Worm (Caenorhabditis elegans) whole organism, L2 larva: ENCODE data around the gene mct-5.

Source experiments
- C34F6.9 ChIP-seq: fragments of 150-350 bp; optimal IDR thresholded peaks from 2 replicates; lab custom pipeline; 2014; ENCODE audit warnings: missing biosample characterization, missing genetic modification characterization
- F13H6.1 ChIP-seq: sonication (generic microtip); optimal IDR thresholded peaks from 2 replicates; lab custom pipeline; 2016; ENCODE audit warnings: missing genetic modification characterization, missing compliant biosample characterization
- R02D3.7 ChIP-seq: fragments of 150-350 bp; optimal IDR thresholded peaks from 2 replicates; lab custom pipeline; 2014; ENCODE audit warnings: missing biosample characterization, missing genetic modification characterization
- Y55F3AM.14 ChIP-seq: fragments of 200-800 bp; sonication (Bioruptor generic); optimal IDR thresholded peaks from 2 replicates; lab custom pipeline; 2018; ENCODE audit warnings: mild to moderate bottlenecking, missing genetic modification characterization, missing compliant biosample characterization
- ZK546.5 ChIP-seq: sonication (generic microtip); optimal IDR thresholded peaks from 2 replicates; lab custom pipeline; 2017; ENCODE audit warnings: missing biosample characterization, missing genetic modification characterization
- alr-1 ChIP-seq: fragments of 150-350 bp; optimal IDR thresholded peaks from 2 replicates; lab custom pipeline; 2014; ENCODE audit warnings: missing biosample characterization, missing genetic modification characterization
- aly-2 ChIP-seq: fragments of 150-350 bp; optimal IDR thresholded peaks from 2 replicates; lab custom pipeline; 2014; ENCODE audit warnings: missing biosample characterization, missing genetic modification characterization
- ama-1 ChIP-seq: fragments of 150-350 bp; optimal IDR thresholded peaks from 2 replicates; lab custom pipeline; 2018; ENCODE audit warnings: inconsistent platforms
- blmp-1 ChIP-seq: sonication (generic microtip); optimal IDR thresholded peaks from 2 replicates; lab custom pipeline; 2017; ENCODE audit warnings: missing genetic modification characterization, mild to moderate bottlenecking, missing compliant biosample characterization, antibody characterized with exemption, moderate library complexity; ENCODE audit not compliant: insufficient read depth
- ceh-16 ChIP-seq: fragments of 150-350 bp; optimal IDR thresholded peaks from 2 replicates; lab custom pipeline; 2014; ENCODE audit warnings: missing biosample characterization, missing genetic modification characterization
- ceh-82 ChIP-seq: fragments of 150-350 bp; optimal IDR thresholded peaks from 2 replicates; lab custom pipeline; 2014; ENCODE audit warnings: missing biosample characterization, missing genetic modification characterization
- crh-2 ChIP-seq: sonication (generic microtip); optimal IDR thresholded peaks from 2 replicates; lab custom pipeline; 2017; ENCODE audit warnings: missing biosample characterization, missing genetic modification characterization
- dmd-4 ChIP-seq: sonication (generic microtip); optimal IDR thresholded peaks from 2 replicates; lab custom pipeline; 2017; ENCODE audit warnings: missing biosample characterization, missing genetic modification characterization
- egl-27 ChIP-seq: sonication (generic microtip); optimal IDR thresholded peaks from 3 replicates; lab custom pipeline; 2017; ENCODE audit warnings: missing biosample characterization, missing genetic modification reagents, missing genetic modification characterization
- elt-1 ChIP-seq: fragments of 150-350 bp; optimal IDR thresholded peaks from 2 replicates; lab custom pipeline; 2014; ENCODE audit warnings: missing biosample characterization, missing genetic modification characterization
- elt-3 ChIP-seq: sonication (generic microtip); optimal IDR thresholded peaks from 2 replicates; lab custom pipeline; 2017; ENCODE audit warnings: missing biosample characterization, missing genetic modification characterization
- fos-1 ChIP-seq: fragments of 150-350 bp; optimal IDR thresholded peaks from 2 replicates; lab custom pipeline; 2014; ENCODE audit warnings: missing biosample characterization, missing genetic modification characterization
- gmeb-1 ChIP-seq: fragments of 150-350 bp; optimal IDR thresholded peaks from 2 replicates; lab custom pipeline; 2014; ENCODE audit warnings: missing biosample characterization, missing genetic modification characterization
- lin-11 ChIP-seq: fragments of 150-350 bp; sonication (generic microtip); optimal IDR thresholded peaks from 2 replicates; lab custom pipeline; 2014; ENCODE audit warnings: missing biosample characterization, missing genetic modification characterization, inconsistent platforms, mixed read lengths
- lin-13 ChIP-seq: fragments of 150-350 bp; optimal IDR thresholded peaks from 2 replicates; lab custom pipeline; 2014; ENCODE audit warnings: missing biosample characterization, missing genetic modification reagents, missing genetic modification characterization
- lin-39 ChIP-seq: fragments of 150-350 bp; optimal IDR thresholded peaks from 2 replicates; lab custom pipeline; 2014; ENCODE audit warnings: missing biosample characterization, missing genetic modification reagents, missing genetic modification characterization
- lsy-2 ChIP-seq, 2 experiments: fragments of 150-350 bp in 1 of 2; sonication (generic microtip) in 1 of 2; optimal IDR thresholded peaks; 2 replicates each; lab custom pipeline; 2014 to 2017; ENCODE audit warnings: missing biosample characterization in 2 of 2, missing genetic modification characterization in 2 of 2
- mab-5 ChIP-seq: fragments of 150-350 bp; optimal IDR thresholded peaks from 2 replicates; lab custom pipeline; 2014; ENCODE audit warnings: missing biosample characterization, missing genetic modification characterization
- mbf-1 ChIP-seq: sonication (generic microtip); optimal IDR thresholded peaks from 2 replicates; lab custom pipeline; 2017; ENCODE audit warnings: missing biosample characterization, missing genetic modification characterization
- mdl-1 ChIP-seq, 2 experiments: fragments of 150-350 bp in 1 of 2; sonication (generic microtip) in 1 of 2; optimal IDR thresholded peaks; 2 replicates each; lab custom pipeline; 2017; ENCODE audit warnings: missing biosample characterization in 2 of 2, missing genetic modification characterization in 2 of 2
- nhr-10 ChIP-seq: sonication (generic microtip); optimal IDR thresholded peaks from 2 replicates; lab custom pipeline; 2017; ENCODE audit warnings: missing biosample characterization, missing genetic modification characterization
- nhr-11 ChIP-seq: fragments of 150-350 bp; optimal IDR thresholded peaks from 2 replicates; lab custom pipeline; 2014; ENCODE audit warnings: missing biosample characterization, missing genetic modification characterization
- nhr-12 ChIP-seq: fragments of 150-350 bp; optimal IDR thresholded peaks from 2 replicates; lab custom pipeline; 2014; ENCODE audit warnings: missing biosample characterization, missing genetic modification characterization
- nhr-129 ChIP-seq: fragments of 150-350 bp; optimal IDR thresholded peaks from 2 replicates; lab custom pipeline; 2014; ENCODE audit warnings: missing biosample characterization, missing genetic modification characterization
- nhr-21 ChIP-seq: fragments of 150-350 bp; optimal IDR thresholded peaks from 2 replicates; lab custom pipeline; 2014; ENCODE audit warnings: missing biosample characterization, missing genetic modification characterization
- nhr-23 ChIP-seq: fragments of 150-350 bp; optimal IDR thresholded peaks from 2 replicates; lab custom pipeline; 2014; ENCODE audit warnings: missing biosample characterization, missing genetic modification reagents, missing genetic modification characterization
- nhr-237 ChIP-seq: fragments of 150-350 bp; optimal IDR thresholded peaks from 2 replicates; lab custom pipeline; 2014; ENCODE audit warnings: missing biosample characterization, missing genetic modification characterization
- nhr-25 ChIP-seq: fragments of 150-350 bp; sonication (generic microtip); optimal IDR thresholded peaks from 3 replicates; lab custom pipeline; 2014; ENCODE audit warnings: missing biosample characterization, missing genetic modification characterization
- nhr-6 ChIP-seq: fragments of 150-350 bp; optimal IDR thresholded peaks from 2 replicates; lab custom pipeline; 2014; ENCODE audit warnings: missing biosample characterization, missing genetic modification characterization
- nhr-77 ChIP-seq: fragments of 150-350 bp; optimal IDR thresholded peaks from 2 replicates; lab custom pipeline; 2014; ENCODE audit warnings: missing biosample characterization, missing genetic modification characterization
- peb-1 ChIP-seq: fragments of 150-350 bp; optimal IDR thresholded peaks from 2 replicates; lab custom pipeline; 2014; ENCODE audit warnings: missing biosample characterization, missing genetic modification characterization
- sem-4 ChIP-seq: fragments of 150-350 bp; optimal IDR thresholded peaks from 2 replicates; lab custom pipeline; 2014; ENCODE audit warnings: missing biosample characterization, missing genetic modification reagents, missing genetic modification characterization
- skn-1 ChIP-seq: sonication (generic microtip); optimal IDR thresholded peaks from 2 replicates; lab custom pipeline; 2017; ENCODE audit warnings: missing biosample characterization, missing genetic modification characterization
- sma-3 ChIP-seq: sonication (generic microtip); optimal IDR thresholded peaks from 2 replicates; lab custom pipeline; 2016; ENCODE audit warnings: missing genetic modification reagents, missing genetic modification characterization, missing compliant biosample characterization
- sma-9 ChIP-seq, 2 experiments: fragments of 150-350 bp in 1 of 2; sonication (generic microtip) in 1 of 2; optimal IDR thresholded peaks; 2 replicates each; lab custom pipeline; 2014 to 2016; ENCODE audit warnings: missing genetic modification characterization in 2 of 2, mild to moderate bottlenecking in 1 of 2, missing biosample characterization in 1 of 2, missing compliant biosample characterization in 1 of 2, missing genetic modification reagents in 1 of 2, moderate library complexity in 1 of 2
- snpc-4 ChIP-seq: fragments of 150-350 bp; optimal IDR thresholded peaks from 2 replicates; lab custom pipeline; 2014; ENCODE audit warnings: missing biosample characterization, missing genetic modification characterization
- unc-39 ChIP-seq: fragments of 150-350 bp; optimal IDR thresholded peaks from 2 replicates; lab custom pipeline; 2014; ENCODE audit warnings: missing biosample characterization, missing genetic modification characterization
- unc-55 ChIP-seq: fragments of 150-350 bp; sonication (generic microtip); optimal IDR thresholded peaks from 3 replicates; lab custom pipeline; 2014; ENCODE audit warnings: missing biosample characterization, missing genetic modification reagents, missing genetic modification characterization
- unc-62 ChIP-seq: fragments of 150-350 bp; optimal IDR thresholded peaks from 2 replicates; lab custom pipeline; 2014; ENCODE audit warnings: missing biosample characterization, missing genetic modification reagents, missing genetic modification characterization
- zag-1 ChIP-seq: fragments of 150-350 bp; optimal IDR thresholded peaks from 2 replicates; lab custom pipeline; 2014; ENCODE audit warnings: missing biosample characterization, missing genetic modification characterization
- ztf-1 ChIP-seq: fragments of 200-800 bp; sonication (Bioruptor generic); conservative IDR thresholded peaks from 2 replicates; pipeline ENCODE4 v1.3.6; 2022; ENCODE audit warnings: missing genetic modification characterization, missing compliant biosample characterization
- ztf-11 ChIP-seq: sonication (generic microtip); optimal IDR thresholded peaks from 2 replicates; lab custom pipeline; 2017; ENCODE audit warnings: missing biosample characterization, missing genetic modification characterization
- ztf-4 ChIP-seq: fragments of 150-350 bp; optimal IDR thresholded peaks from 2 replicates; lab custom pipeline; 2014; ENCODE audit warnings: missing biosample characterization, missing genetic modification characterization

mct-5 gene

DNA sequence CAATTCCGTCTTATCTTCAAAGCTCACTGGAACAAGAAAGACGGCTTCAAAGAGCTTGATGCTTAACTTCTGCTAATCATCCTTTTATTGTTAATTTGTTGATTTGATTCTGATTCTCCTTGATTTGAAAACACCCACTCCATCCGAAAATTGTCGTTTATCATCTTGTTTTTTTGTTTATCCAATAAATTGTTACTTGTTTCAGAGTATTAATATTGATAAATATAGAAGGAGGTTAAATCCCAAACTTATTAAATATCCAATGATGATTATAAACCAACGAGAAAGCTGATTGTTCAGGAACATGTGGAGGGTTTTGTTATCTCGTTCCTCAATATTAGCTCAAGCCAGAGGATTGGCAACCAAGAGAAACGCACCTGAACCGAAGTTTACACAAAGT is 14.4 kb upstream of the mct-5 start, which contains the start of gene F10E7.6:
Gene F10E7.6, plus strand, starts transcription at position 301 of the 400 bp plus-strand sequence.
- TF ChIP-seq gmeb-1 (no peak), snpc-4 (tag; lab: Kevin White, UChicago) (no peak), lin-11 (no peak), ceh-16 (no peak), aly-2 (tag; lab: Kevin White, UChicago) (no peak), unc-62 (GFP tag; lab: Kevin White, UChicago) (no peak), nhr-237 (tag; lab: Kevin White, UChicago) (no peak), nhr-23 (tag; lab: Kevin White, UChicago) (no peak), ztf-1 (GFP tag; lab: Robert Waterston, UW) (no peak), dmd-4 (no peak), ceh-82 (tag; lab: Kevin White, UChicago) (no peak), unc-55 (GFP tag; lab: Kevin White, UChicago) (no peak), nhr-10 (tag; lab: Kevin White, UChicago) (no peak), egl-27 (tag; lab: Kevin White, UChicago) (no peak), sem-4 (no peak), fos-1 (no peak), skn-1 (tag; lab: Kevin White, UChicago) (no peak)

DNA sequence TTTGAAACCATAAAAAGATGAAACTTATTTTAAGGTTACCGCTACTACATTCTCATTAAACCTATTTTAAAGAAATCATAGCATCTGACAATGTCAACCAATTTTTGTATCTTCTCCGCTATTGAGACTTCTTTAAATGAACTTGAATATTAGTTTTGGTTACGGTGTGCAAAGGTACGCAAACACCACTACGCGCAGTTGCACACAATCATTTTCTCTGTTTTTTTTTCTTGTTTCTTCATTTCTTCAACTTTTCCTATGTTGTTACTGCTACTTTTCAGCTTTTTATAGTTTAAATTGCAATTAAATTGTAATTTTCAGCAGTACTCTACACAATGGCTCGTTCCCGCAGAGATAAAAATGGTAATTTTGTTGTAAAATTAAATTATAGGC is 13.3 kb upstream of the mct-5 start, which contains the start of gene F10E7.5:
Gene F10E7.5, plus strand, starts transcription at position 322 of the 393 bp plus-strand sequence.
- TF ChIP-seq R02D3.7, result no peak
- TF ChIP-seq ztf-11 (tag; lab: Kevin White, UChicago), result no peak
- TF ChIP-seq unc-39, result no peak
- no peak for TF ChIP-seq mdl-1 (tag; optimal IDR thresholded peaks at IDR 0.05; lab: Kevin White, UChicago)
- TF ChIP-seq lin-39 (tag; lab: Kevin White, UChicago), result no peak
- no peak for TF ChIP-seq mab-5 (tag; lab: Kevin White, UChicago)
- no peak for TF ChIP-seq elt-3 (tag; lab: Kevin White, UChicago)
- no peak for TF ChIP-seq egl-27 (tag; lab: Kevin White, UChicago)
- TF ChIP-seq nhr-21 (tag; lab: Kevin White, UChicago), result no peak
- TF ChIP-seq unc-55 (GFP tag; lab: Kevin White, UChicago), result no peak
- no peak for TF ChIP-seq nhr-77 (tag; lab: Kevin White, UChicago)
- no peak for TF ChIP-seq dmd-4
- TF ChIP-seq nhr-11, result no peak
- no peak for TF ChIP-seq aly-2 (tag; lab: Kevin White, UChicago)
- no peak for TF ChIP-seq alr-1
- no peak for TF ChIP-seq nhr-10 (tag; lab: Kevin White, UChicago)
- no peak for TF ChIP-seq peb-1
- peak; percentile 66 for TF ChIP-seq C34F6.9 (tag; lab: Kevin White, UChicago)
- TF ChIP-seq snpc-4 (tag; lab: Kevin White, UChicago), result peak; percentile 36
- no peak for TF ChIP-seq gmeb-1
- TF ChIP-seq sma-3, result no peak
- TF ChIP-seq nhr-12 (tag; lab: Kevin White, UChicago), result no peak
- TF ChIP-seq ZK546.5, result no peak
- TF ChIP-seq ceh-16, result no peak
- TF ChIP-seq skn-1 (tag; lab: Kevin White, UChicago), result no peak
- no peak for TF ChIP-seq ztf-4
- TF ChIP-seq unc-62 (GFP tag; lab: Kevin White, UChicago), result no peak
- no peak for TF ChIP-seq zag-1 (tag; lab: Kevin White, UChicago)
- TF ChIP-seq nhr-129 (tag; lab: Kevin White, UChicago), result peak; percentile 60
- TF ChIP-seq sem-4, result peak; percentile 30
- no peak for TF ChIP-seq ztf-1 (GFP tag; lab: Robert Waterston, UW)
- no peak for TF ChIP-seq Y55F3AM.14
- TF ChIP-seq lin-11, result no peak
- TF ChIP-seq sma-9 (GFP tag; optimal IDR thresholded peaks at IDR 0.05; lab: Kevin White, UChicago), result peak; percentile 26
- TF ChIP-seq sma-9 (tag; optimal IDR thresholded peaks at IDR 0.05; lab: Kevin White, UChicago), result no peak
- no peak for TF ChIP-seq nhr-23 (tag; lab: Kevin White, UChicago)
- TF ChIP-seq nhr-25, result no peak
- no peak for TF ChIP-seq elt-1 (tag; lab: Kevin White, UChicago)
- peak; percentile 24 for TF ChIP-seq nhr-6 (tag; lab: Kevin White, UChicago)
- no peak for TF ChIP-seq nhr-237 (tag; lab: Kevin White, UChicago)
- no peak for TF ChIP-seq fos-1
- TF ChIP-seq ama-1 (lab: Kevin White, UChicago), result no peak
- TF ChIP-seq crh-2 (tag; lab: Kevin White, UChicago), result peak; percentile 62
- TF ChIP-seq F13H6.1 (tag; lab: Kevin White, UChicago), result no peak
- TF ChIP-seq mbf-1 (tag; lab: Kevin White, UChicago), result no peak
- TF ChIP-seq lsy-2 (tag; optimal IDR thresholded peaks at IDR 0.05; lab: Kevin White, UChicago), result peak; percentile 94 to 99
- no peak for TF ChIP-seq lin-13 (GFP tag; lab: Kevin White, UChicago)
- TF ChIP-seq blmp-1 (tag; lab: Kevin White, UChicago), result no peak
- TF ChIP-seq ceh-82 (tag; lab: Kevin White, UChicago), result no peak
